Worm (Caenorhabditis elegans) whole organism, young adult: ENCODE results near the gene wrt-3.

Source experiments
- B0019.2 ChIP-seq: fragments of 200-800 bp; sonication (Bioruptor generic); conservative IDR thresholded peaks from 2 replicates; pipeline ENCODE4 v1.3.6; 2022; ENCODE audit warnings: missing genetic modification reagents, missing genetic modification characterization, missing compliant biosample characterization
- B0035.1 ChIP-seq: sonication (generic microtip); optimal IDR thresholded peaks from 2 replicates; lab custom pipeline; 2016; ENCODE audit warnings: missing genetic modification characterization, mild to moderate bottlenecking, missing compliant biosample characterization, missing genotype, missing genetic modification reagents
- B0261.1 ChIP-seq: sonication (generic microtip); optimal IDR thresholded peaks from 2 replicates; lab custom pipeline; 2016; ENCODE audit warnings: mild to moderate bottlenecking, missing genetic modification characterization, moderate library complexity, missing compliant biosample characterization
- B0336.3 ChIP-seq: fragments of 200-800 bp; sonication (Bioruptor generic); IDR thresholded peaks from 2 replicates; pipeline ENCODE4 v1.3.6; 2022; ENCODE audit warnings: missing genetic modification characterization, missing compliant biosample characterization
- C17E4.6 ChIP-seq: fragments of 200-800 bp; sonication (Bioruptor generic); IDR thresholded peaks from 2 replicates; pipeline ENCODE4 v1.3.6; 2022; ENCODE audit warnings: missing genetic modification reagents, missing genetic modification characterization, missing compliant biosample characterization
- F10E7.11 ChIP-seq: sonication (generic microtip); optimal IDR thresholded peaks from 2 replicates; lab custom pipeline; 2017; ENCODE audit warnings: mild to moderate bottlenecking, missing genetic modification characterization, moderate library complexity, missing compliant biosample characterization
- F22D6.2 ChIP-seq: sonication (generic microtip); optimal IDR thresholded peaks from 2 replicates; lab custom pipeline; 2016; ENCODE audit warnings: mild to moderate bottlenecking, missing genetic modification characterization, missing compliant biosample characterization
- F23B12.7 ChIP-seq: sonication (generic microtip); optimal IDR thresholded peaks from 2 replicates; lab custom pipeline; 2017; ENCODE audit warnings: missing genetic modification characterization, mild to moderate bottlenecking, missing compliant biosample characterization, antibody characterized with exemption, moderate library complexity; ENCODE audit not compliant: insufficient read depth
- F57A8.1 ChIP-seq: fragments of 200-800 bp; sonication (Bioruptor generic); optimal IDR thresholded peaks from 2 replicates; lab custom pipeline; 2018; ENCODE audit warnings: mild to moderate bottlenecking, missing genetic modification characterization, moderate library complexity, missing compliant biosample characterization
- F57C9.4 ChIP-seq: sonication (generic microtip); optimal IDR thresholded peaks from 2 replicates; lab custom pipeline; 2017; ENCODE audit warnings: mild to moderate bottlenecking, missing genetic modification characterization, missing compliant biosample characterization
- Y53G8AR.9 ChIP-seq: fragments of 200-800 bp; sonication (Bioruptor generic); conservative IDR thresholded peaks from 2 replicates; pipeline ENCODE4 v1.3.6; 2022; ENCODE audit warnings: missing genetic modification reagents, missing genetic modification characterization, missing compliant biosample characterization
- Y56A3A.18 ChIP-seq: fragments of 200-800 bp; sonication (Bioruptor generic); IDR thresholded peaks from 2 replicates; pipeline ENCODE4 v1.3.6; 2022; ENCODE audit warnings: missing genetic modification reagents, missing genetic modification characterization, missing compliant biosample characterization
- Y79H2A.3 ChIP-seq: fragments of 200-800 bp; sonication (Bioruptor generic); conservative IDR thresholded peaks from 2 replicates; pipeline ENCODE4 v1.3.6; 2022; ENCODE audit warnings: missing genetic modification reagents, missing genetic modification characterization, missing compliant biosample characterization
- bed-1 ChIP-seq: fragments of 200-800 bp; sonication (Bioruptor generic); IDR thresholded peaks from 2 replicates; pipeline ENCODE4 v1.3.6; 2022; ENCODE audit warnings: missing genetic modification reagents, missing genetic modification characterization, missing compliant biosample characterization
- bed-2 ChIP-seq: fragments of 200-800 bp; sonication (Bioruptor generic); IDR thresholded peaks from 2 replicates; pipeline ENCODE4 v1.3.6; 2022; ENCODE audit warnings: missing genetic modification reagents, missing genetic modification characterization, missing compliant biosample characterization
- cebp-2 ChIP-seq: fragments of 200-800 bp; sonication (Bioruptor generic); IDR thresholded peaks from 2 replicates; pipeline ENCODE4 v1.3.6; 2022; ENCODE audit warnings: missing genetic modification characterization, missing compliant biosample characterization
- ceh-58 ChIP-seq: fragments of 200-800 bp; sonication (Bioruptor generic); IDR thresholded peaks from 2 replicates; pipeline ENCODE4 v1.3.6; 2022; ENCODE audit warnings: missing genetic modification characterization, missing compliant biosample characterization
- efl-1 ChIP-seq: fragments of 150-350 bp; optimal IDR thresholded peaks from 2 replicates; lab custom pipeline; 2014; ENCODE audit warnings: missing biosample characterization, missing genetic modification reagents, missing genetic modification characterization
- egl-18 ChIP-seq: fragments of 200-800 bp; sonication (Bioruptor generic); IDR thresholded peaks from 2 replicates; pipeline ENCODE4 v1.3.6; 2022; ENCODE audit warnings: missing genetic modification reagents, missing genetic modification characterization, missing compliant biosample characterization
- egl-44 ChIP-seq: fragments of 200-800 bp; sonication (Bioruptor generic); IDR thresholded peaks from 2 replicates; pipeline ENCODE4 v1.3.6; 2022; ENCODE audit warnings: missing genetic modification reagents, missing genetic modification characterization, missing compliant biosample characterization
- egrh-3 ChIP-seq: fragments of 200-800 bp; sonication (Bioruptor generic); IDR thresholded peaks from 2 replicates; pipeline ENCODE4 v1.3.6; 2022; ENCODE audit warnings: missing genetic modification reagents, missing genetic modification characterization, missing compliant biosample characterization
- gei-17 ChIP-seq: fragments of 200-800 bp; sonication (Bioruptor generic); optimal IDR thresholded peaks from 2 replicates; lab custom pipeline; 2018; ENCODE audit warnings: mild to moderate bottlenecking, missing genetic modification characterization, missing compliant biosample characterization
- hlh-26 ChIP-seq: fragments of 200-800 bp; sonication (Bioruptor generic); conservative IDR thresholded peaks from 2 replicates; pipeline ENCODE4 v1.3.6; 2022; ENCODE audit warnings: missing genetic modification reagents, missing genetic modification characterization, missing compliant biosample characterization
- hmg-1.2 ChIP-seq: fragments of 200-800 bp; sonication (Bioruptor generic); IDR thresholded peaks from 2 replicates; pipeline ENCODE4 v1.3.6; 2022; ENCODE audit warnings: missing genetic modification reagents, missing genetic modification characterization, missing compliant biosample characterization
- hmg-20 ChIP-seq: fragments of 200-800 bp; sonication (Bioruptor generic); IDR thresholded peaks from 2 replicates; pipeline ENCODE4 v1.3.6; 2022; ENCODE audit warnings: missing genetic modification reagents, missing genetic modification characterization, missing compliant biosample characterization
- hrde-1 ChIP-seq: sonication (generic microtip); optimal IDR thresholded peaks from 2 replicates; lab custom pipeline; 2016; ENCODE audit warnings: missing genetic modification characterization, mild to moderate bottlenecking, missing compliant biosample characterization, moderate library complexity, missing genotype, missing genetic modification reagents, borderline replicate concordance
- lin-26 ChIP-seq: fragments of 200-800 bp; sonication (Bioruptor generic); IDR thresholded peaks from 2 replicates; pipeline ENCODE4 v1.3.6; 2022; ENCODE audit warnings: missing genetic modification reagents, missing genetic modification characterization, missing compliant biosample characterization
- lin-40 ChIP-seq: sonication (generic microtip); optimal IDR thresholded peaks from 2 replicates; lab custom pipeline; 2016; ENCODE audit warnings: missing genetic modification characterization, mild to moderate bottlenecking, missing compliant biosample characterization, missing genotype, missing genetic modification reagents
- lin-54 ChIP-seq: fragments of 200-800 bp; sonication (Bioruptor generic); optimal IDR thresholded peaks from 2 replicates; lab custom pipeline; 2018; ENCODE audit warnings: mild to moderate bottlenecking, missing genetic modification characterization, missing compliant biosample characterization
- lir-1 ChIP-seq: fragments of 200-800 bp; sonication (Bioruptor generic); conservative IDR thresholded peaks from 2 replicates; pipeline ENCODE4 v1.3.6; 2022; ENCODE audit warnings: missing genetic modification reagents, missing genetic modification characterization, missing compliant biosample characterization
- madf-10 ChIP-seq: sonication (generic microtip); optimal IDR thresholded peaks from 2 replicates; lab custom pipeline; 2016; ENCODE audit warnings: mild to moderate bottlenecking, missing genetic modification characterization, missing compliant biosample characterization
- madf-6 ChIP-seq: fragments of 200-800 bp; sonication (Bioruptor generic); IDR thresholded peaks from 2 replicates; pipeline ENCODE4 v1.3.6; 2022; ENCODE audit warnings: missing genetic modification reagents, missing genetic modification characterization, missing compliant biosample characterization
- madf-8 ChIP-seq: fragments of 200-800 bp; sonication (Bioruptor generic); conservative IDR thresholded peaks from 2 replicates; pipeline ENCODE4 v1.3.6; 2022; ENCODE audit warnings: missing genetic modification reagents, missing genetic modification characterization, missing compliant biosample characterization
- mes-4 ChIP-seq: sonication (generic microtip); optimal IDR thresholded peaks from 2 replicates; lab custom pipeline; 2016; ENCODE audit warnings: missing genotype, missing genetic modification characterization, missing compliant biosample characterization
- nfya-1 ChIP-seq: sonication (generic microtip); optimal IDR thresholded peaks from 2 replicates; lab custom pipeline; 2017; ENCODE audit warnings: antibody characterized with exemption, missing compliant biosample characterization, missing genetic modification characterization, borderline replicate concordance; ENCODE audit not compliant: insufficient read depth
- nfya-2 ChIP-seq: fragments of 200-800 bp; sonication (Bioruptor generic); IDR thresholded peaks from 2 replicates; pipeline ENCODE4 v1.3.6; 2022; ENCODE audit warnings: missing genetic modification reagents, missing genetic modification characterization, missing compliant biosample characterization
- nfyb-1 ChIP-seq: fragments of 200-800 bp; sonication (Bioruptor generic); IDR thresholded peaks from 2 replicates; pipeline ENCODE4 v1.3.6; 2022; ENCODE audit warnings: missing genetic modification reagents, missing genetic modification characterization, missing compliant biosample characterization
- nhr-179 ChIP-seq: sonication (generic microtip); optimal IDR thresholded peaks from 2 replicates; lab custom pipeline; 2016; ENCODE audit warnings: mild to moderate bottlenecking, missing genetic modification characterization, missing compliant biosample characterization
- nhr-80 ChIP-seq: sonication (generic microtip); optimal IDR thresholded peaks from 2 replicates; lab custom pipeline; 2016; ENCODE audit warnings: missing genetic modification characterization, missing compliant biosample characterization
- repo-1 ChIP-seq: sonication (generic microtip); optimal IDR thresholded peaks from 2 replicates; lab custom pipeline; 2017; ENCODE audit warnings: mild to moderate bottlenecking, missing genetic modification characterization, missing compliant biosample characterization
- sea-2 ChIP-seq: fragments of 200-800 bp; sonication (Bioruptor generic); IDR thresholded peaks from 2 replicates; pipeline ENCODE4 v1.3.6; 2022; ENCODE audit warnings: missing genetic modification characterization, missing compliant biosample characterization
- snpc-1.1 ChIP-seq: sonication (generic microtip); optimal IDR thresholded peaks from 2 replicates; lab custom pipeline; 2017; ENCODE audit warnings: missing genetic modification characterization, mild to moderate bottlenecking, missing compliant biosample characterization, antibody characterized with exemption, moderate library complexity, missing genotype, missing genetic modification reagents; ENCODE audit not compliant: insufficient read depth
- snpc-4 ChIP-seq, 5 experiments: fragments of 150-350 bp in 1 of 5; sonication (generic microtip) in 4 of 5; optimal IDR thresholded peaks; 2 replicates each; lab custom pipeline; 2014 to 2018; ENCODE audit warnings: missing genetic modification characterization in 5 of 5, missing biosample characterization in 3 of 5, antibody characterized with exemption in 2 of 5, mild to moderate bottlenecking in 2 of 5, missing compliant biosample characterization in 2 of 5, missing genotype in 2 of 5, moderate library complexity in 2 of 5, missing genetic modification reagents in 1 of 5
- sptf-2 ChIP-seq: fragments of 200-800 bp; sonication (Bioruptor generic); optimal IDR thresholded peaks from 2 replicates; lab custom pipeline; 2018; ENCODE audit warnings: mild to moderate bottlenecking, missing genetic modification characterization, missing compliant biosample characterization
- tbp1 ChIP-seq: fragments of 200-800 bp; sonication (Bioruptor generic); optimal IDR thresholded peaks from 2 replicates; lab custom pipeline; 2018; ENCODE audit warnings: mild to moderate bottlenecking, missing genetic modification characterization, missing compliant biosample characterization
- tbx-9 ChIP-seq: sonication (generic microtip); optimal IDR thresholded peaks from 2 replicates; lab custom pipeline; 2016; ENCODE audit warnings: borderline replicate concordance, missing genetic modification characterization, inconsistent platforms, missing compliant biosample characterization
- tlf-1 ChIP-seq: fragments of 200-800 bp; sonication (Bioruptor generic); optimal IDR thresholded peaks from 2 replicates; lab custom pipeline; 2018; ENCODE audit warnings: mild to moderate bottlenecking, missing genetic modification characterization, missing compliant biosample characterization
- ztf-3 ChIP-seq: fragments of 200-800 bp; sonication (Bioruptor generic); optimal IDR thresholded peaks from 2 replicates; lab custom pipeline; 2018; ENCODE audit warnings: mild to moderate bottlenecking, missing genetic modification characterization, missing compliant biosample characterization

The wrt-3 gene

ce11 chrIV:9511221-9511638 is 34.0 kb upstream of the wrt-3 start (continued):
- TF ChIP-seq madf-8 (GFP tag; lab: Robert Waterston, UW) (no peak), nfya-2 (no peak), B0261.1 (tag; lab: Kevin White, UChicago) (peak; percentile 17), lin-40 (tag; lab: Kevin White, UChicago) (peak; percentile 88), nhr-80 (tag; lab: Kevin White, UChicago) (no peak), Y53G8AR.9 (GFP tag; lab: Robert Waterston, UW) (no peak), madf-10 (peak; percentile 42), madf-6 (peak; percentile 71), egrh-3 (GFP tag; lab: Robert Waterston, UW) (no peak), tbp1 (GFP tag; lab: Kevin White, UChicago) (peak; percentile 73), B0019.2 (GFP tag; lab: Robert Waterston, UW) (no peak), C17E4.6 (GFP tag; lab: Robert Waterston, UW) (0 out of 2 replicates have a peak, but pooled peaks have one; percentile 47), hrde-1 (tag; lab: Kevin White, UChicago) (peak; percentile 55), hmg-1.2 (GFP tag; lab: Robert Waterston, UW) (peak; percentile 89), F23B12.7 (tag; lab: Kevin White, UChicago) (peak; percentile 17), cebp-2 (peak; percentile 12; the same call in 1 of the 2 replicates), snpc-1.1 (tag; lab: Kevin White, UChicago) (peak; percentile 89), tbx-9 (tag; lab: Kevin White, UChicago) (no peak), Y79H2A.3 (GFP tag; lab: Robert Waterston, UW) (no peak), F57C9.4 (tag; lab: Kevin White, UChicago) (no peak), hmg-20 (no peak), nhr-179 (tag; lab: Kevin White, UChicago) (no peak), lin-54 (peak; percentile 46), repo-1 (tag; lab: Kevin White, UChicago) (peak; percentile 76), snpc-4 (GFP tag; optimal IDR thresholded peaks at IDR 0.05; lab: Kevin White, UChicago) (peak; percentile 96), snpc-4 (tag; optimal IDR thresholded peaks at IDR 0.05; lab: Kevin White, UChicago) (peak; percentile 97 to 99 (median 98)), hlh-26 (GFP tag; lab: Robert Waterston, UW) (no peak), bed-2 (GFP tag; lab: Robert Waterston, UW) (no peak), B0035.1 (tag; lab: Kevin White, UChicago) (no peak), tlf-1 (GFP tag; lab: Kevin White, UChicago) (peak; percentile 70), lin-26 (GFP tag; lab: Robert Waterston, UW) (no peak; the same call in 1 of the 2 replicates), efl-1 (GFP tag; lab: Kevin White, UChicago) (no peak), lir-1 (GFP tag; lab: Robert Waterston, UW) (no peak), sptf-2 (GFP tag; lab: Kevin White, UChicago) (no peak), ceh-58 (GFP tag; lab: Robert Waterston, UW) (no peak), egl-18 (GFP tag; lab: Robert Waterston, UW) (no peak), bed-1 (GFP tag; lab: Robert Waterston, UW) (no peak), F10E7.11 (tag; lab: Kevin White, UChicago) (no peak), sea-2 (no peak), nfya-1 (tag; lab: Kevin White, UChicago) (no peak), egl-44 (GFP tag; lab: Robert Waterston, UW) (no peak), nfyb-1 (GFP tag; lab: Robert Waterston, UW) (peak; percentile 68; the same call in 1 of the 2 replicates), Y56A3A.18 (peak; percentile 74; the same call in 1 of the 2 replicates), F57A8.1 (GFP tag; lab: Kevin White, UChicago) (no peak), mes-4 (tag; lab: Kevin White, UChicago) (no peak), B0336.3 (GFP tag; lab: Robert Waterston, UW) (peak; percentile 94), ztf-3 (GFP tag; lab: Kevin White, UChicago) (no peak), F22D6.2 (tag; lab: Kevin White, UChicago) (no peak), gei-17 (GFP tag; lab: Kevin White, UChicago) (peak; percentile 55)
